Fruit fly (Drosophila melanogaster) whole organism, wandering third instar larva: ENCODE results near the gene RSG7.

ENCODE experiments used
- Dfd ChIP-seq: fragments of >200 bp; optimal IDR thresholded peaks from 2 replicates; lab custom pipeline; 2017; ENCODE audit warnings: missing biosample characterization, missing genetic modification characterization
- HLH106 ChIP-seq: fragments of 200-800 bp; optimal IDR thresholded peaks from 3 replicates; lab custom pipeline; 2019; ENCODE audit warnings: missing biosample characterization, mild to moderate bottlenecking, missing genetic modification characterization, moderate library complexity
- Hr78 ChIP-seq: fragments of >200 bp; optimal IDR thresholded peaks from 2 replicates; lab custom pipeline; 2017; ENCODE audit warnings: missing biosample characterization, missing genetic modification characterization
- OdsH ChIP-seq: fragments of 200-800 bp; sonication (Bioruptor generic); optimal IDR thresholded peaks from 2 replicates; lab custom pipeline; 2016; ENCODE audit warnings: missing biosample characterization, mild to moderate bottlenecking, missing genetic modification characterization
- foxo ChIP-seq, 2 experiments: fragments of 200-800 bp; sonication (Bioruptor generic); optimal IDR thresholded peaks; 2 replicates in 1 of 2; 3 replicates in 1 of 2; lab custom pipeline; 2016 to 2017; ENCODE audit warnings: missing biosample characterization in 2 of 2, missing genetic modification characterization in 2 of 2
- psq ChIP-seq: fragments of 200-800 bp; sonication (Bioruptor generic); optimal IDR thresholded peaks from 3 replicates; lab custom pipeline; 2017; ENCODE audit warnings: missing biosample characterization, mild to moderate bottlenecking, missing genetic modification characterization, moderate library complexity
- sv ChIP-seq: fragments of 200-800 bp; sonication (Bioruptor generic); optimal IDR thresholded peaks from 3 replicates; lab custom pipeline; 2016; ENCODE audit warnings: missing biosample characterization, missing genetic modification characterization
- usp ChIP-seq: fragments of >200 bp; optimal IDR thresholded peaks from 2 replicates; lab custom pipeline; 2017; ENCODE audit warnings: missing biosample characterization, missing genetic modification characterization

DNA sequence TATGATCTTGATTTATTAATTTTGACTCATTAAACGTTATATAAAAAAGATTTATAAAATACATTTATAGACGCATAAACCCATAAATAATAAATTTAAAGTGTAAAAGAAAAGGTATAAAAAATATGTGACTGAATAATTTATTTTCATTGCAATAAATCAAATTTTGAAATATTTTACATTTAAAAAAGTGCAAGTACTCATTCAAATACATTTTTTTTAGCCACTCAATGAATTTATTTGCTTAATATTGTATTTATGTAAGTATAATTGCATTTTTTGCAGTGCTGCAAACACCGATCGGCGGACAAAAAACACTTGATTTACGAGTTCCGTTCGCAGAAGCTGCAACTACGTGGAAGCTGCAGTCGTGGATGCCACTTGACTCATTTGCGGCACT, 15.5 kb upstream of the RSG7 start:
- no peak for TF ChIP-seq HLH106 (tag; lab: Kevin White, UChicago)
- TF ChIP-seq usp (GFP tag; lab: Kevin White, UChicago): no peak
- TF ChIP-seq Dfd (GFP tag; lab: Kevin White, UChicago): no peak
- no peak for TF ChIP-seq foxo (GFP tag; optimal IDR thresholded peaks at IDR 0.05; lab: Kevin White, UChicago)
- TF ChIP-seq sv (GFP tag; lab: Kevin White, UChicago): no peak
- no peak for TF ChIP-seq psq (GFP tag; lab: Kevin White, UChicago)
- no peak for TF ChIP-seq OdsH (GFP tag; lab: Kevin White, UChicago)
- no peak for TF ChIP-seq Hr78
